Worm (Caenorhabditis elegans) whole organism, L1 larva: ENCODE results near the gene mab-5.

Source experiments
- dpl-1 ChIP-seq, 3 experiments: fragments of 150-350 bp in 2 of 3; sonication (generic microtip) in 1 of 3; optimal IDR thresholded peaks; 2 replicates each; lab custom pipeline; 2014 to 2017; ENCODE audit warnings: missing biosample characterization in 3 of 3, missing genetic modification characterization in 3 of 3, missing genetic modification reagents in 3 of 3
- fos-1 ChIP-seq: fragments of 150-350 bp; optimal IDR thresholded peaks from 2 replicates; lab custom pipeline; 2014; ENCODE audit warnings: missing biosample characterization, missing genetic modification characterization
- lir-3 ChIP-seq: sonication (generic microtip); optimal IDR thresholded peaks from 2 replicates; lab custom pipeline; 2016; ENCODE audit warnings: mild to moderate bottlenecking, missing genetic modification characterization, moderate library complexity, missing compliant biosample characterization; ENCODE audit not compliant: poor library complexity
- nhr-11 ChIP-seq: fragments of 150-350 bp; optimal IDR thresholded peaks from 2 replicates; lab custom pipeline; 2014; ENCODE audit warnings: missing biosample characterization, missing genetic modification characterization
- nhr-19 ChIP-seq: fragments of 200-800 bp; sonication (Bioruptor generic); conservative IDR thresholded peaks from 2 replicates; pipeline ENCODE4 v1.3.6; 2022; ENCODE audit warnings: missing genetic modification characterization, missing compliant biosample characterization
- nhr-237 ChIP-seq: fragments of 150-350 bp; optimal IDR thresholded peaks from 2 replicates; lab custom pipeline; 2014; ENCODE audit warnings: missing biosample characterization, missing genetic modification characterization
- tbx-2 ChIP-seq: sonication (generic microtip); optimal IDR thresholded peaks from 2 replicates; lab custom pipeline; 2016; ENCODE audit warnings: missing genetic modification characterization, missing compliant biosample characterization
- zip-4 ChIP-seq: fragments of 200-800 bp; sonication (Bioruptor generic); optimal IDR thresholded peaks from 2 replicates; lab custom pipeline; 2018; ENCODE audit warnings: mild to moderate bottlenecking, missing genetic modification characterization, moderate library complexity, missing compliant biosample characterization
- ztf-4 ChIP-seq: fragments of 150-350 bp; optimal IDR thresholded peaks from 2 replicates; lab custom pipeline; 2014; ENCODE audit warnings: missing biosample characterization, missing genetic modification characterization

DNA sequence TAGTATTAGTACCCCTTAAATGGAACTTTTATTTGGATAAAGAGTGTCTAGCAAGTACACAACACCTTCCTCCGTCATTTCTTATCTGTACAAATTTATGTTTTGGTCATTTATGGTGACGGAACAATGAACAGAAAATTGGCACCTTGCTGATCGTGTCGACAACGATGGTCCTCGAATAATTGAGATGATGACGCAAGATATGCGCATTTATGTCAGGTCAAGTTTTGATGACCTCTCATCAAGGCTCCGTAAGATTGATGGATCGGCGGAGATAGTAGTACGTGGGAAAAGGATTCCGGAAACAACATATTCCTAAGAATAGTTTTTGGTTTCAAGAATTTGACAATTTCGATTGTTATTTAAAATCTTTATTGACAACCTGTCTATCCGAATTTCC lies 49.1 kb downstream of the mab-5 start:
- TF ChIP-seq nhr-19 (GFP tag; lab: Robert Waterston, UW) (no peak), fos-1 (tag; lab: Kevin White, UChicago) (no peak), tbx-2 (no peak), ztf-4 (no peak), zip-4 (GFP tag; lab: Kevin White, UChicago) (no peak), dpl-1 (GFP tag; optimal IDR thresholded peaks at IDR 0.05; lab: Kevin White, UChicago) (no peak), lir-3 (no peak), nhr-237 (tag; lab: Kevin White, UChicago) (no peak), nhr-11 (tag; lab: Kevin White, UChicago) (no peak)
